Worm (Caenorhabditis elegans) whole organism, L2 larva: ENCODE data around the gene cnc-11.

Experiments used
- F13H6.1 ChIP-seq: sonication (generic microtip); optimal IDR thresholded peaks from 2 replicates; lab custom pipeline; 2016; ENCODE audit warnings: missing genetic modification characterization, missing compliant biosample characterization
- ZK546.5 ChIP-seq: sonication (generic microtip); optimal IDR thresholded peaks from 2 replicates; lab custom pipeline; 2017; ENCODE audit warnings: missing biosample characterization, missing genetic modification characterization
- aly-2 ChIP-seq: fragments of 150-350 bp; optimal IDR thresholded peaks from 2 replicates; lab custom pipeline; 2014; ENCODE audit warnings: missing biosample characterization, missing genetic modification characterization
- ceh-82 ChIP-seq: fragments of 150-350 bp; optimal IDR thresholded peaks from 2 replicates; lab custom pipeline; 2014; ENCODE audit warnings: missing biosample characterization, missing genetic modification characterization
- elt-1 ChIP-seq: fragments of 150-350 bp; optimal IDR thresholded peaks from 2 replicates; lab custom pipeline; 2014; ENCODE audit warnings: missing biosample characterization, missing genetic modification characterization
- fos-1 ChIP-seq: fragments of 150-350 bp; optimal IDR thresholded peaks from 2 replicates; lab custom pipeline; 2014; ENCODE audit warnings: missing biosample characterization, missing genetic modification characterization
- lin-13 ChIP-seq: fragments of 150-350 bp; optimal IDR thresholded peaks from 2 replicates; lab custom pipeline; 2014; ENCODE audit warnings: missing biosample characterization, missing genetic modification reagents, missing genetic modification characterization
- lsy-2 ChIP-seq, 2 experiments: fragments of 150-350 bp in 1 of 2; sonication (generic microtip) in 1 of 2; optimal IDR thresholded peaks; 2 replicates each; lab custom pipeline; 2014 to 2017; ENCODE audit warnings: missing biosample characterization in 2 of 2, missing genetic modification characterization in 2 of 2
- nhr-11 ChIP-seq: fragments of 150-350 bp; optimal IDR thresholded peaks from 2 replicates; lab custom pipeline; 2014; ENCODE audit warnings: missing biosample characterization, missing genetic modification characterization
- nhr-12 ChIP-seq: fragments of 150-350 bp; optimal IDR thresholded peaks from 2 replicates; lab custom pipeline; 2014; ENCODE audit warnings: missing biosample characterization, missing genetic modification characterization
- nhr-237 ChIP-seq: fragments of 150-350 bp; optimal IDR thresholded peaks from 2 replicates; lab custom pipeline; 2014; ENCODE audit warnings: missing biosample characterization, missing genetic modification characterization
- snpc-4 ChIP-seq: fragments of 150-350 bp; optimal IDR thresholded peaks from 2 replicates; lab custom pipeline; 2014; ENCODE audit warnings: missing biosample characterization, missing genetic modification characterization

DNA sequence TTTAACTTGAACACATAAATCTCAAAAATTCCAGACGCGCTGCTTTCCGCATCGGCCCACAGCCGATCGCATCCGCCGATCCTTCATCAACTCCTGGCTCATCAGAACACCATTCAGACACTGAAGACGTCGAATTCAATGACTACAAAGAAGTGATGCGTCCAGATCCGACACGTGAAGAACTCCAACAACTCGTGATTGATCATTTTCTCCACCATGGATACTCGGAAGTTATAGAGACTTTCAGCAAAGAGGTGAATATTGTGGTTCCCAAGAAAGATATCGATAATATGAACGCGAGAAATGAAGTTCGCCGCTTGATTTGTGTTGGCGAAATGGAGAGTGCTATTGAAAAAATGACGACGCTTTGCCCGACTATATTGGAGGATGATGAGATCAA lies 26.8 kb downstream of the cnc-11 start:
- no peak for TF ChIP-seq F13H6.1
- TF ChIP-seq ZK546.5 (tag; lab: Kevin White, UChicago): no peak
- no peak for TF ChIP-seq snpc-4 (tag; lab: Kevin White, UChicago)
- no peak for TF ChIP-seq nhr-12 (tag; lab: Kevin White, UChicago)
- no peak for TF ChIP-seq aly-2 (tag; lab: Kevin White, UChicago)
- TF ChIP-seq fos-1: no peak
- TF ChIP-seq lin-13 (GFP tag; lab: Kevin White, UChicago): no peak
- TF ChIP-seq ceh-82 (tag; lab: Kevin White, UChicago): no peak
- TF ChIP-seq nhr-237 (tag; lab: Kevin White, UChicago): no peak
- TF ChIP-seq elt-1 (tag; lab: Kevin White, UChicago): no peak
- no peak for TF ChIP-seq nhr-11 (tag; lab: Kevin White, UChicago)
- TF ChIP-seq lsy-2 (tag; optimal IDR thresholded peaks at IDR 0.05; lab: Kevin White, UChicago): no peak
